Worm (Caenorhabditis elegans) whole organism, L3 larva: ENCODE data around the gene abhd-12.
A peak's percentile ranks its signal among the peaks of the same experiment; 100 is the strongest.

Experiments used
- R02D3.7 ChIP-seq: fragments of 150-350 bp; optimal IDR thresholded peaks from 2 replicates; lab custom pipeline; 2014; ENCODE audit warnings: missing biosample characterization, missing genetic modification characterization
- ZK546.5 ChIP-seq: sonication (generic microtip); optimal IDR thresholded peaks from 2 replicates; lab custom pipeline; 2017; ENCODE audit warnings: missing biosample characterization, missing genetic modification characterization
- aly-2 ChIP-seq: fragments of 150-350 bp; optimal IDR thresholded peaks from 2 replicates; lab custom pipeline; 2014; ENCODE audit warnings: missing biosample characterization, missing genetic modification characterization
- ama-1 ChIP-seq: fragments of 150-350 bp; optimal IDR thresholded peaks from 2 replicates; lab custom pipeline; 2018
- ceh-16 ChIP-seq: sonication (generic microtip); optimal IDR thresholded peaks from 2 replicates; lab custom pipeline; 2017; ENCODE audit warnings: missing biosample characterization, missing genetic modification characterization
- ceh-28 ChIP-seq: fragments of 150-350 bp; optimal IDR thresholded peaks from 2 replicates; lab custom pipeline; 2014; ENCODE audit warnings: missing biosample characterization, missing genetic modification reagents, missing genetic modification characterization
- ceh-82 ChIP-seq: fragments of 150-350 bp; optimal IDR thresholded peaks from 2 replicates; lab custom pipeline; 2014; ENCODE audit warnings: missing biosample characterization, missing genetic modification characterization
- ceh-9 ChIP-seq: sonication (generic microtip); optimal IDR thresholded peaks from 2 replicates; lab custom pipeline; 2018; ENCODE audit warnings: missing biosample characterization, missing genetic modification characterization
- daf-12 ChIP-seq: fragments of 150-350 bp; optimal IDR thresholded peaks from 2 replicates; lab custom pipeline; 2014; ENCODE audit warnings: missing biosample characterization, missing genetic modification reagents, missing genetic modification characterization
- egl-27 ChIP-seq: sonication (generic microtip); optimal IDR thresholded peaks from 4 replicates; lab custom pipeline; 2017; ENCODE audit warnings: missing biosample characterization, missing genetic modification reagents, missing genetic modification characterization
- egl-5 ChIP-seq: fragments of 150-350 bp; optimal IDR thresholded peaks from 2 replicates; lab custom pipeline; 2017; ENCODE audit warnings: missing biosample characterization, missing genetic modification reagents, missing genetic modification characterization, inconsistent platforms
- elt-1 ChIP-seq: fragments of 150-350 bp; optimal IDR thresholded peaks from 2 replicates; lab custom pipeline; 2014; ENCODE audit warnings: missing biosample characterization, missing genetic modification characterization
- elt-2 ChIP-seq: sonication (generic microtip); optimal IDR thresholded peaks from 2 replicates; lab custom pipeline; 2016; ENCODE audit warnings: missing genetic modification reagents, mild to moderate bottlenecking, missing genetic modification characterization, missing compliant biosample characterization
- elt-3 ChIP-seq, 3 experiments: fragments of 150-350 bp in 1 of 3; sonication (generic microtip) in 2 of 3; optimal IDR thresholded peaks; 2 replicates in 2 of 3; 4 replicates in 1 of 3; lab custom pipeline; 2014 to 2017; ENCODE audit warnings: missing biosample characterization in 3 of 3, missing genetic modification characterization in 3 of 3
- eor-1 ChIP-seq, 2 experiments: fragments of 150-350 bp; optimal IDR thresholded peaks; 2 replicates each; lab custom pipeline; 2014 to 2018; ENCODE audit warnings: missing biosample characterization in 2 of 2, missing genetic modification characterization in 2 of 2
- fkh-10 ChIP-seq: sonication (generic microtip); optimal IDR thresholded peaks from 2 replicates; lab custom pipeline; 2017; ENCODE audit warnings: missing biosample characterization, missing genetic modification reagents, missing genetic modification characterization
- fkh-2 ChIP-seq: fragments of 150-350 bp; optimal IDR thresholded peaks from 2 replicates; lab custom pipeline; 2014; ENCODE audit warnings: missing biosample characterization, missing genetic modification reagents, missing genetic modification characterization
- fos-1 ChIP-seq: fragments of 150-350 bp; optimal IDR thresholded peaks from 2 replicates; lab custom pipeline; 2014; ENCODE audit warnings: missing biosample characterization, missing genetic modification characterization
- hmg-11 ChIP-seq: sonication (generic microtip); optimal IDR thresholded peaks from 2 replicates; lab custom pipeline; 2016; ENCODE audit warnings: missing genetic modification characterization, missing compliant biosample characterization
- jun-1 ChIP-seq: fragments of 150-350 bp; optimal IDR thresholded peaks from 2 replicates; lab custom pipeline; 2014; ENCODE audit warnings: missing biosample characterization, missing genetic modification reagents, missing genetic modification characterization
- lin-15B ChIP-seq: fragments of 150-350 bp; optimal IDR thresholded peaks from 2 replicates; lab custom pipeline; 2014; ENCODE audit warnings: missing biosample characterization, missing genetic modification characterization
- lin-39 ChIP-seq: fragments of 150-350 bp; optimal IDR thresholded peaks from 2 replicates; lab custom pipeline; 2018; ENCODE audit warnings: missing biosample characterization, missing genetic modification reagents, missing genetic modification characterization
- lsy-12 ChIP-seq: sonication (generic microtip); optimal IDR thresholded peaks from 2 replicates; lab custom pipeline; 2016; ENCODE audit warnings: mild to moderate bottlenecking, missing genetic modification characterization, missing compliant biosample characterization
- mdl-1 ChIP-seq: fragments of 150-350 bp; optimal IDR thresholded peaks from 2 replicates; lab custom pipeline; 2014; ENCODE audit warnings: missing biosample characterization, missing genetic modification characterization
- mml-1 ChIP-seq: fragments of 150-350 bp; sonication (generic microtip); optimal IDR thresholded peaks from 3 replicates; lab custom pipeline; 2014; ENCODE audit warnings: missing biosample characterization, missing genetic modification characterization
- nfya-1 ChIP-seq: sonication (generic microtip); optimal IDR thresholded peaks from 2 replicates; lab custom pipeline; 2017; ENCODE audit warnings: missing genetic modification characterization, mild to moderate bottlenecking, missing compliant biosample characterization, antibody characterized with exemption, moderate library complexity; ENCODE audit not compliant: insufficient read depth
- nhr-11 ChIP-seq: fragments of 150-350 bp; optimal IDR thresholded peaks from 2 replicates; lab custom pipeline; 2014; ENCODE audit warnings: missing biosample characterization, missing genetic modification characterization
- nhr-12 ChIP-seq: fragments of 150-350 bp; optimal IDR thresholded peaks from 2 replicates; lab custom pipeline; 2014; ENCODE audit warnings: missing biosample characterization, missing genetic modification characterization
- nhr-23 ChIP-seq: fragments of 150-350 bp; optimal IDR thresholded peaks from 2 replicates; lab custom pipeline; 2014; ENCODE audit warnings: missing biosample characterization, missing genetic modification reagents, missing genetic modification characterization
- nhr-237 ChIP-seq: fragments of 150-350 bp; optimal IDR thresholded peaks from 2 replicates; lab custom pipeline; 2014; ENCODE audit warnings: missing biosample characterization, missing genetic modification characterization
- nhr-25 ChIP-seq: sonication (generic microtip); optimal IDR thresholded peaks from 2 replicates; lab custom pipeline; 2017; ENCODE audit warnings: missing biosample characterization, missing genetic modification characterization
- nhr-28 ChIP-seq: fragments of 150-350 bp; optimal IDR thresholded peaks from 2 replicates; lab custom pipeline; 2014; ENCODE audit warnings: missing biosample characterization, missing genetic modification characterization
- nhr-43 ChIP-seq: sonication (generic microtip); optimal IDR thresholded peaks from 2 replicates; lab custom pipeline; 2016; ENCODE audit warnings: mild to moderate bottlenecking, missing genetic modification characterization, missing compliant biosample characterization; ENCODE audit not compliant: poor library complexity, severe bottlenecking
- nhr-67 ChIP-seq: fragments of 150-350 bp; optimal IDR thresholded peaks from 2 replicates; lab custom pipeline; 2014; ENCODE audit warnings: missing biosample characterization, missing genetic modification characterization
- nhr-76 ChIP-seq: fragments of 150-350 bp; sonication (generic microtip); optimal IDR thresholded peaks from 5 replicates; lab custom pipeline; 2014; ENCODE audit warnings: missing biosample characterization, missing genetic modification characterization
- nhr-77 ChIP-seq: fragments of 150-350 bp; optimal IDR thresholded peaks from 2 replicates; lab custom pipeline; 2014; ENCODE audit warnings: missing biosample characterization, missing genetic modification characterization
- pha-4 ChIP-seq: fragments of 150-350 bp; optimal IDR thresholded peaks from 2 replicates; lab custom pipeline; 2014; ENCODE audit warnings: missing biosample characterization, missing genetic modification reagents, missing genetic modification characterization
- pqm-1 ChIP-seq: fragments of 150-350 bp; optimal IDR thresholded peaks from 2 replicates; lab custom pipeline; 2017; ENCODE audit warnings: missing biosample characterization, missing genetic modification characterization, inconsistent platforms
- sea-2 ChIP-seq: fragments of 150-350 bp; sonication (generic microtip); optimal IDR thresholded peaks from 4 replicates; lab custom pipeline; 2014; ENCODE audit warnings: missing biosample characterization, missing genetic modification reagents, missing genetic modification characterization
- skn-1 ChIP-seq: fragments of 150-350 bp; optimal IDR thresholded peaks from 2 replicates; lab custom pipeline; 2014; ENCODE audit warnings: missing biosample characterization, missing genetic modification characterization
- snpc-4 ChIP-seq: fragments of 150-350 bp; optimal IDR thresholded peaks from 2 replicates; lab custom pipeline; 2014; ENCODE audit warnings: missing biosample characterization, missing genetic modification characterization
- tbx-2 ChIP-seq: sonication (generic microtip); optimal IDR thresholded peaks from 2 replicates; lab custom pipeline; 2016; ENCODE audit warnings: mild to moderate bottlenecking, missing genetic modification characterization, missing compliant biosample characterization
- unc-39 ChIP-seq: sonication (generic microtip); optimal IDR thresholded peaks from 4 replicates; lab custom pipeline; 2017; ENCODE audit warnings: missing biosample characterization, missing genetic modification characterization
- unc-62 ChIP-seq: fragments of 150-350 bp; sonication (generic microtip); optimal IDR thresholded peaks from 4 replicates; lab custom pipeline; 2014; ENCODE audit warnings: missing biosample characterization, missing genetic modification reagents, missing genetic modification characterization
- zag-1 ChIP-seq: fragments of 150-350 bp; optimal IDR thresholded peaks from 2 replicates; lab custom pipeline; 2014; ENCODE audit warnings: missing biosample characterization, missing genetic modification characterization
- ztf-11 ChIP-seq: fragments of 150-350 bp; optimal IDR thresholded peaks from 2 replicates; lab custom pipeline; 2014; ENCODE audit warnings: missing biosample characterization, missing genetic modification characterization
- ztf-4 ChIP-seq: fragments of 150-350 bp; optimal IDR thresholded peaks from 2 replicates; lab custom pipeline; 2014; ENCODE audit warnings: missing biosample characterization, missing genetic modification characterization

Gene abhd-12

DNA sequence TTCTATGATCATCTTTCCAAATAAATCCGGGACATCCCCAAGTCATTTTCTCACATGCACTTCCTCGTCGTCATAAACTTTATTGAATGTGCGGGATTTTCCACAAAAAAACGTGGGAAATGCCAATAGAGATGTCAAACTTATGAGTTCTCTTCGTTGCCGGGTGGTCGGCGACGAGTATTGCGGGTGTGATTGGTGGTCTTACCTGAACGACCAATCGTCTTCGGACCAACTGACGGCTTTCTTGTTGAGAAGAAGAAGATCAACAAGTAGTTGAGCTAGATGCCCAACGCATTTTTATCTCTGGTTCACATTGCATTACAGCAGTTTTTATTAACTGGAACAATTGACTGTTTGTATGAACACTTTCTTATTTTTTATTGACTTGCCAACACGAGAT is 11.5 kb downstream of the abhd-12 start:
- peak; percentile 62 for TF ChIP-seq nfya-1 (tag; lab: Kevin White, UChicago)
- TF ChIP-seq tbx-2 (tag; lab: Kevin White, UChicago): no peak

ce11 chrV:7995878-7996277 is 12.2 kb downstream of the abhd-12 start, which contains the start of gene Y97E10AR.2:
TSS of gene Y97E10AR.2 (plus strand) at chrV:7996178.
- no peak for TF ChIP-seq nhr-25 (tag; lab: Kevin White, UChicago)
- TF ChIP-seq egl-5 (tag; lab: Kevin White, UChicago): no peak
- no peak for TF ChIP-seq fos-1 (tag; lab: Kevin White, UChicago)
- no peak for TF ChIP-seq lsy-12 (tag; lab: Kevin White, UChicago)
- no peak for TF ChIP-seq ceh-28 (tag; lab: Kevin White, UChicago)
- TF ChIP-seq ztf-11 (tag; lab: Kevin White, UChicago): no peak
- no peak for TF ChIP-seq elt-1 (tag; lab: Kevin White, UChicago)
- TF ChIP-seq unc-62: no peak
- TF ChIP-seq nfya-1 (tag; lab: Kevin White, UChicago): no peak
- no peak for TF ChIP-seq tbx-2 (tag; lab: Kevin White, UChicago)

DNA sequence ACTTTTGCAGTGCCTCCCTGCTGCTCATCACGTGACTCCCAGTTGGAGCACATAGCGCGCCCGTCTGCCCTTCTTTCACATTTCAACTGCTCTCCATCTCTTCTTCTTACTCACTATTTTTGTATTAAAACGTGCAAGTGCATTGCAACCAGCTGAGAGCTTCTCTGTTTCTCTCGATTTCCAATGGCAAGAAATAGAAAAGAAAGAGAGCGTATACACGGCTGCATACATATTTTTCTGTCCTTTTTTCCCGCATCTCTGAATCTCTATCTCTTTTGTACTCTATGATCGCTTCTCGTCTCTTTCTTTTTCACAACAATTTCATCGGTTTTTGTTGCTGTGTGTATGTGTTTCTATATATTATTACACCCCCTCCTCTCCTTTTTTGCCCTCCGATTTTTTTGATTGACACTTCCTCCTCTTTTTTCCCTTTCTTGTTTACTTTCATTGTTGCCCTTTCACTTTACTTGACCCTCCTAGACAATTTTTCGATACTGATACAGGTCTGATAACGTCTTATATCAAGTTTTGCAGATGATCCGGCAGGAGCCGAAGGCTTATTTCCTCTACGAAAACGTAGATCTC is 17.3 kb downstream of the abhd-12 start, which contains the start of gene Y97E10AR.1:
Gene Y97E10AR.1 (plus strand): TSS at position 535 of the 585 bp plus-strand sequence.
- TF ChIP-seq unc-39 (tag; lab: Kevin White, UChicago) (no peak), elt-3 (tag; optimal IDR thresholded peaks at IDR 0.05; lab: Kevin White, UChicago) (no peak), nhr-25 (tag; lab: Kevin White, UChicago) (peak; percentile 53), ceh-28 (tag; lab: Kevin White, UChicago) (no peak), lin-15B (tag; lab: Kevin White, UChicago) (peak; percentile 62), ama-1 (lab: Kevin White, UChicago) (no peak), ZK546.5 (no peak), nhr-76 (no peak), pqm-1 (tag; lab: Kevin White, UChicago) (peak; percentile 88), tbx-2 (tag; lab: Kevin White, UChicago) (no peak), nhr-43 (tag; lab: Kevin White, UChicago) (no peak), nhr-28 (tag; lab: Kevin White, UChicago) (no peak), R02D3.7 (tag; lab: Kevin White, UChicago) (peak; percentile 15), lsy-12 (tag; lab: Kevin White, UChicago) (no peak), lin-39 (tag; lab: Kevin White, UChicago) (peak; percentile 14), nhr-237 (tag; lab: Kevin White, UChicago) (no peak), aly-2 (tag; lab: Kevin White, UChicago) (no peak), nfya-1 (tag; lab: Kevin White, UChicago) (peak; percentile 82), fkh-2 (tag; lab: Kevin White, UChicago) (peak; percentile 86), ztf-4 (tag; lab: Kevin White, UChicago) (no peak), egl-27 (tag; lab: Kevin White, UChicago) (no peak), unc-62 (peak; percentile 50), nhr-67 (tag; lab: Kevin White, UChicago) (no peak), mdl-1 (tag; lab: Kevin White, UChicago) (peak; percentile 73), nhr-23 (peak; percentile 48), eor-1 (tag; optimal IDR thresholded peaks at IDR 0.05; lab: Kevin White, UChicago) (no peak), ceh-16 (tag; lab: Kevin White, UChicago) (no peak), ceh-82 (tag; lab: Kevin White, UChicago) (no peak), mml-1 (no peak), elt-1 (tag; lab: Kevin White, UChicago) (peak; percentile 46), ztf-11 (tag; lab: Kevin White, UChicago) (no peak), sea-2 (GFP tag; lab: Kevin White, UChicago) (peak; percentile 58), egl-5 (tag; lab: Kevin White, UChicago) (no peak), snpc-4 (tag; lab: Kevin White, UChicago) (peak; percentile 76), fos-1 (tag; lab: Kevin White, UChicago) (no peak), nhr-12 (tag; lab: Kevin White, UChicago) (no peak), nhr-11 (tag; lab: Kevin White, UChicago) (peak; percentile 57), daf-12 (no peak), zag-1 (no peak), fkh-10 (peak; percentile 49), skn-1 (tag; lab: Kevin White, UChicago) (no peak), ceh-9 (tag; lab: Kevin White, UChicago) (no peak), jun-1 (tag; lab: Kevin White, UChicago) (peak; percentile 73), hmg-11 (tag; lab: Kevin White, UChicago) (peak; percentile 73), pha-4 (tag; lab: Kevin White, UChicago) (peak; percentile 78), nhr-77 (no peak), elt-2 (tag; lab: Kevin White, UChicago) (peak; percentile 92)
